Worm (Caenorhabditis elegans) whole organism, L2 larva: ENCODE results near the gene C32H11.4.

Source experiments
- alr-1 ChIP-seq: fragments of 150-350 bp; optimal IDR thresholded peaks from 2 replicates; lab custom pipeline; 2014; ENCODE audit warnings: missing biosample characterization, missing genetic modification characterization
- lin-11 ChIP-seq: fragments of 150-350 bp; sonication (generic microtip); optimal IDR thresholded peaks from 2 replicates; lab custom pipeline; 2014; ENCODE audit warnings: missing biosample characterization, missing genetic modification characterization, inconsistent platforms, mixed read lengths
- lin-39 ChIP-seq: fragments of 150-350 bp; optimal IDR thresholded peaks from 2 replicates; lab custom pipeline; 2014; ENCODE audit warnings: missing biosample characterization, missing genetic modification reagents, missing genetic modification characterization
- nhr-11 ChIP-seq: fragments of 150-350 bp; optimal IDR thresholded peaks from 2 replicates; lab custom pipeline; 2014; ENCODE audit warnings: missing biosample characterization, missing genetic modification characterization
- nhr-129 ChIP-seq: fragments of 150-350 bp; optimal IDR thresholded peaks from 2 replicates; lab custom pipeline; 2014; ENCODE audit warnings: missing biosample characterization, missing genetic modification characterization
- nhr-23 ChIP-seq: fragments of 150-350 bp; optimal IDR thresholded peaks from 2 replicates; lab custom pipeline; 2014; ENCODE audit warnings: missing biosample characterization, missing genetic modification reagents, missing genetic modification characterization
- nhr-237 ChIP-seq: fragments of 150-350 bp; optimal IDR thresholded peaks from 2 replicates; lab custom pipeline; 2014; ENCODE audit warnings: missing biosample characterization, missing genetic modification characterization
- nhr-77 ChIP-seq: fragments of 150-350 bp; optimal IDR thresholded peaks from 2 replicates; lab custom pipeline; 2014; ENCODE audit warnings: missing biosample characterization, missing genetic modification characterization

ce11 chrIV:12894996-12895395 is 26.1 kb upstream of the C32H11.4 start, which contains the start of gene K08D8.11:
- TF ChIP-seq alr-1 (tag; lab: Kevin White, UChicago) (no peak), nhr-77 (tag; lab: Kevin White, UChicago) (no peak), lin-11 (tag; lab: Kevin White, UChicago) (no peak), lin-39 (no peak), nhr-237 (tag; lab: Kevin White, UChicago) (no peak), nhr-23 (tag; lab: Kevin White, UChicago) (no peak), nhr-129 (tag; lab: Kevin White, UChicago) (no peak), nhr-11 (tag; lab: Kevin White, UChicago) (no peak)
